Worm (Caenorhabditis elegans) whole organism, midembryonic: ENCODE measurements around the gene mdt-28.

Experiments
- T22C8.4 ChIP-seq: fragments of 200-800 bp; sonication (Bioruptor generic); IDR thresholded peaks from 2 replicates; pipeline ENCODE4 v1.3.6; 2022; ENCODE audit warnings: missing genetic modification characterization, missing compliant biosample characterization
- cog-1 ChIP-seq: sonication (generic microtip); optimal IDR thresholded peaks from 2 replicates; lab custom pipeline; 2016; ENCODE audit warnings: missing genetic modification characterization, missing compliant biosample characterization
- flt-1 ChIP-seq: fragments of 200-800 bp; sonication (Bioruptor generic); IDR thresholded peaks from 2 replicates; pipeline ENCODE4 v1.3.6; 2022; ENCODE audit warnings: missing genetic modification characterization, missing compliant biosample characterization
- ref-1 ChIP-seq: fragments of 200-800 bp; sonication (Bioruptor generic); conservative IDR thresholded peaks from 2 replicates; pipeline ENCODE4 v1.3.6; 2022; ENCODE audit warnings: missing genetic modification reagents, missing genetic modification characterization, missing compliant biosample characterization
- ztf-29 ChIP-seq: fragments of 200-800 bp; sonication (Bioruptor generic); IDR thresholded peaks from 2 replicates; pipeline ENCODE4 v1.3.6; 2022; ENCODE audit warnings: missing genetic modification reagents, missing genetic modification characterization, missing compliant biosample characterization

- no peak for TF ChIP-seq ztf-29 (GFP tag; lab: Robert Waterston, UW)
- no peak for TF ChIP-seq ref-1 (GFP tag; lab: Robert Waterston, UW)
- TF ChIP-seq cog-1 = no peak
- no peak for TF ChIP-seq T22C8.4 (GFP tag; lab: Robert Waterston, UW)
- TF ChIP-seq flt-1 (GFP tag; lab: Robert Waterston, UW) = no peak
These were observed 5.3 kb downstream of the mdt-28 start, which contains the start of gene lsm-5 for ce11 chrV:15569702-15570430.
